Worm (Caenorhabditis elegans) whole organism, mixed stage, embryonic: ENCODE measurements around the gene his-18.

Experiments used
- M03D4.4 ChIP-seq: sonication (generic microtip); optimal IDR thresholded peaks from 2 replicates; lab custom pipeline; 2017; ENCODE audit warnings: mild to moderate bottlenecking, missing genetic modification characterization, missing compliant biosample characterization
- blmp-1 ChIP-seq: fragments of 150-350 bp; optimal IDR thresholded peaks from 2 replicates; lab custom pipeline; 2014; ENCODE audit warnings: missing biosample characterization, missing genetic modification characterization
- ceh-43 ChIP-seq: fragments of 200-800 bp; sonication (Bioruptor generic); optimal IDR thresholded peaks from 2 replicates; lab custom pipeline; 2018; ENCODE audit warnings: mild to moderate bottlenecking, missing genetic modification characterization, moderate library complexity, missing compliant biosample characterization
- ces-1 ChIP-seq: fragments of 150-350 bp; optimal IDR thresholded peaks from 2 replicates; lab custom pipeline; 2014; ENCODE audit warnings: missing biosample characterization, missing genetic modification reagents, missing genetic modification characterization
- cnd-1 ChIP-seq: fragments of 200-800 bp; sonication (Bioruptor generic); optimal IDR thresholded peaks from 2 replicates; lab custom pipeline; 2018; ENCODE audit warnings: mild to moderate bottlenecking, missing genetic modification characterization, missing compliant biosample characterization
- drap-1 ChIP-seq: fragments of 200-800 bp; sonication (Bioruptor generic); optimal IDR thresholded peaks from 3 replicates; lab custom pipeline; 2018; ENCODE audit warnings: mild to moderate bottlenecking, missing genetic modification characterization, missing compliant biosample characterization
- elt-1 ChIP-seq: sonication (generic microtip); optimal IDR thresholded peaks from 2 replicates; lab custom pipeline; 2017; ENCODE audit warnings: missing genetic modification characterization, mild to moderate bottlenecking, missing compliant biosample characterization, antibody characterized with exemption, moderate library complexity, borderline replicate concordance; ENCODE audit not compliant: insufficient read depth
- elt-3 ChIP-seq: fragments of 150-350 bp; optimal IDR thresholded peaks from 2 replicates; lab custom pipeline; 2014; ENCODE audit warnings: missing biosample characterization, missing genetic modification characterization
- flh-1 ChIP-seq: fragments of 200-800 bp; sonication (Bioruptor generic); optimal IDR thresholded peaks from 2 replicates; lab custom pipeline; 2018; ENCODE audit warnings: mild to moderate bottlenecking, missing genetic modification characterization, moderate library complexity, missing compliant biosample characterization
- ham-2 ChIP-seq: fragments of 200-800 bp; sonication (Bioruptor generic); optimal IDR thresholded peaks from 2 replicates; lab custom pipeline; 2018; ENCODE audit warnings: mild to moderate bottlenecking, missing genetic modification characterization, missing compliant biosample characterization
- hlh-1 ChIP-seq: fragments of 150-350 bp; optimal IDR thresholded peaks from 2 replicates; lab custom pipeline; 2014; ENCODE audit warnings: missing biosample characterization, missing genetic modification reagents, missing genetic modification characterization
- lin-13 ChIP-seq: fragments of 150-350 bp; optimal IDR thresholded peaks from 2 replicates; lab custom pipeline; 2014; ENCODE audit warnings: missing biosample characterization, missing genetic modification characterization
- lin-32 ChIP-seq: fragments of 200-800 bp; sonication (Bioruptor generic); optimal IDR thresholded peaks from 2 replicates; lab custom pipeline; 2018; ENCODE audit warnings: mild to moderate bottlenecking, missing genetic modification characterization, missing compliant biosample characterization
- lsy-2 ChIP-seq: fragments of 150-350 bp; optimal IDR thresholded peaks from 2 replicates; lab custom pipeline; 2014; ENCODE audit warnings: missing biosample characterization, missing genetic modification characterization
- mab-5 ChIP-seq: fragments of 150-350 bp; optimal IDR thresholded peaks from 2 replicates; lab custom pipeline; 2014; ENCODE audit warnings: missing biosample characterization, missing genetic modification characterization
- mep-1 ChIP-seq: fragments of 150-350 bp; optimal IDR thresholded peaks from 2 replicates; lab custom pipeline; 2017; ENCODE audit warnings: missing biosample characterization, missing genetic modification reagents, missing genetic modification characterization, inconsistent platforms
- mls-2 ChIP-seq: sonication (generic microtip); optimal IDR thresholded peaks from 2 replicates; lab custom pipeline; 2016; ENCODE audit warnings: mild to moderate bottlenecking, missing genetic modification characterization, moderate library complexity, missing compliant biosample characterization
- nhr-12 ChIP-seq: fragments of 150-350 bp; optimal IDR thresholded peaks from 2 replicates; lab custom pipeline; 2014; ENCODE audit warnings: missing biosample characterization, missing genetic modification characterization
- nhr-2 ChIP-seq: fragments of 150-350 bp; optimal IDR thresholded peaks from 2 replicates; lab custom pipeline; 2014; ENCODE audit warnings: missing biosample characterization, missing genetic modification characterization
- nhr-237 ChIP-seq: fragments of 150-350 bp; optimal IDR thresholded peaks from 2 replicates; lab custom pipeline; 2014; ENCODE audit warnings: missing biosample characterization, missing genetic modification characterization
- nhr-28 ChIP-seq: fragments of 150-350 bp; optimal IDR thresholded peaks from 2 replicates; lab custom pipeline; 2014; ENCODE audit warnings: missing biosample characterization, missing genetic modification characterization
- nhr-76 ChIP-seq: sonication (generic microtip); optimal IDR thresholded peaks from 2 replicates; lab custom pipeline; 2017; ENCODE audit warnings: missing biosample characterization, missing genetic modification characterization
- pha-4 ChIP-seq: fragments of 150-350 bp; optimal IDR thresholded peaks from 2 replicates; lab custom pipeline; 2018; ENCODE audit warnings: missing biosample characterization, missing genetic modification reagents, missing genetic modification characterization
- sem-2 ChIP-seq: fragments of 200-800 bp; sonication (Bioruptor generic); optimal IDR thresholded peaks from 2 replicates; lab custom pipeline; 2018; ENCODE audit warnings: mild to moderate bottlenecking, missing genetic modification characterization, missing compliant biosample characterization
- snpc-4 ChIP-seq: fragments of 150-350 bp; optimal IDR thresholded peaks from 2 replicates; lab custom pipeline; 2014; ENCODE audit warnings: missing biosample characterization, missing genetic modification characterization
- sptf-1 ChIP-seq: sonication (generic microtip); optimal IDR thresholded peaks from 2 replicates; lab custom pipeline; 2017; ENCODE audit warnings: mild to moderate bottlenecking, missing genetic modification characterization, moderate library complexity, missing compliant biosample characterization
- tbx-8 ChIP-seq: fragments of 200-800 bp; sonication (Bioruptor generic); optimal IDR thresholded peaks from 2 replicates; lab custom pipeline; 2018; ENCODE audit warnings: mild to moderate bottlenecking, missing genetic modification characterization, moderate library complexity, missing compliant biosample characterization
- unc-39 ChIP-seq: fragments of 150-350 bp; optimal IDR thresholded peaks from 2 replicates; lab custom pipeline; 2014; ENCODE audit warnings: missing biosample characterization, missing genetic modification characterization
- unc-62 ChIP-seq: fragments of 150-350 bp; optimal IDR thresholded peaks from 2 replicates; lab custom pipeline; 2014; ENCODE audit warnings: missing biosample characterization, missing genetic modification reagents, missing genetic modification characterization
- zip-8 ChIP-seq: fragments of 150-350 bp; optimal IDR thresholded peaks from 2 replicates; lab custom pipeline; 2014; ENCODE audit warnings: missing biosample characterization, missing genetic modification characterization
- ztf-11 ChIP-seq: fragments of 150-350 bp; optimal IDR thresholded peaks from 2 replicates; lab custom pipeline; 2014; ENCODE audit warnings: missing biosample characterization, missing genetic modification characterization

Gene his-18

ce11 chrV:8906896-8907295 lies 8.9 kb downstream of the his-18 start, which contains the start of gene frpr-11:
Gene frpr-11, plus strand, starts transcription at chrV:8907196.
- no peak for TF ChIP-seq drap-1 (GFP tag; lab: Kevin White, UChicago)
- no peak for TF ChIP-seq ztf-11 (tag; lab: Kevin White, UChicago)
- no peak for TF ChIP-seq mls-2
- TF ChIP-seq flh-1 (GFP tag; lab: Kevin White, UChicago) = no peak
- TF ChIP-seq nhr-237 (tag; lab: Kevin White, UChicago) = no peak
- TF ChIP-seq mab-5 (tag; lab: Kevin White, UChicago) = no peak
- no peak for TF ChIP-seq elt-1
- TF ChIP-seq mep-1 (tag; lab: Kevin White, UChicago) = no peak
- TF ChIP-seq cnd-1 (tag; lab: Kevin White, UChicago) = no peak
- no peak for TF ChIP-seq nhr-2 (tag; lab: Kevin White, UChicago)
- no peak for TF ChIP-seq lin-13 (tag; lab: Kevin White, UChicago)
- TF ChIP-seq lin-32 (GFP tag; lab: Kevin White, UChicago) = no peak
- TF ChIP-seq elt-3 (tag; lab: Kevin White, UChicago) = no peak
- no peak for TF ChIP-seq nhr-28 (tag; lab: Kevin White, UChicago)
- TF ChIP-seq nhr-76 (tag; lab: Kevin White, UChicago) = no peak

DNA sequence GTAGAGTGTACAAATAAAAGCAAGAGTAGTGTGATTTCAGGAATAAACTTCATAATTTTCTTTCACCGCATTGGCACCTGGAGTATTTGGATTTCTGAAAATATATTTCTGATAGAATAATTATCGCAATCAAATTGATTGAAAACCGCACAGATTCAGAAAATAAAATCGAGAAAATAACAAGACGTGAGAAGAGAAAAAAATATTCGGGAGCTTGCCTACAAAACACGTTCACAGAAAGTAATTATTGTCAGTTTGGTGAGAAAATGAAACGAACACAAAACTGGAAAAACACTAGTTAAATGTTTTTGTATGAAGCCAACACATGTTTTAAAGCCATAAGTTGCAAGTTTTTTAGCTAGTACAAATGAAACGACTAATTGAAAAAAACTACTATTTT lies 15.9 kb downstream of the his-18 start, which contains the start of gene mod-1:
TSS of gene mod-1 (minus strand) at position 101 of the 400 bp plus-strand sequence.
- TF ChIP-seq ham-2 (GFP tag; lab: Kevin White, UChicago) = no peak
- TF ChIP-seq mab-5 (tag; lab: Kevin White, UChicago) = no peak
- TF ChIP-seq unc-39 (tag; lab: Kevin White, UChicago) = no peak
- TF ChIP-seq lin-32 (GFP tag; lab: Kevin White, UChicago) = no peak
- no peak for TF ChIP-seq ztf-11 (tag; lab: Kevin White, UChicago)
- TF ChIP-seq flh-1 (GFP tag; lab: Kevin White, UChicago) = no peak
- TF ChIP-seq lin-13 (tag; lab: Kevin White, UChicago) = no peak
- no peak for TF ChIP-seq cnd-1 (tag; lab: Kevin White, UChicago)
- no peak for TF ChIP-seq ces-1 (GFP tag; lab: Kevin White, UChicago)
- no peak for TF ChIP-seq hlh-1 (tag; lab: Kevin White, UChicago)
- no peak for TF ChIP-seq ceh-43 (GFP tag; lab: Kevin White, UChicago)
- TF ChIP-seq elt-1 = no peak
- TF ChIP-seq unc-62 (GFP tag; lab: Kevin White, UChicago) = no peak
- no peak for TF ChIP-seq nhr-2 (tag; lab: Kevin White, UChicago)
- TF ChIP-seq zip-8 (tag; lab: Kevin White, UChicago) = no peak
- TF ChIP-seq nhr-76 (tag; lab: Kevin White, UChicago) = no peak
- no peak for TF ChIP-seq sem-2 (GFP tag; lab: Kevin White, UChicago)
- TF ChIP-seq nhr-237 (tag; lab: Kevin White, UChicago) = no peak
- no peak for TF ChIP-seq blmp-1 (tag; lab: Kevin White, UChicago)
- TF ChIP-seq sptf-1 (tag; lab: Kevin White, UChicago) = no peak

DNA sequence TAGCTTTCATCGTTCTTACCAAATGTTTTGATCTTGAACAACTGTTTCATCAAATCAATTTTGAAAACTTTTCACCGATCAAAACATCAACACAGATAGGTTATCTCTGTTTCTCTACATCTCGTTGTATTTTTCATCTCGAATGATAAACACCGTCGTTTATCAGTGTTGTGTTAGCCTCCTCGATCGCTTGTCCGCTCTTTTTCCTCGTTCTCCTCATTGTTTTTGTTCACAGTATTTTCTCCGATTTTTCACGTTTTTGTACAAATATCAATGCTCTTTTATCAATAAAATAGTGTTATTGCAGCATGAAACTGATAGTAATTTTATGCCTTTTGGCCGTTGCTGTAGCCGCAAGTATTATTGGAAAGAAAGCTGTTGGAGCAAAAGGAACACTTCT lies 24.8 kb downstream of the his-18 start, which contains the start of gene ttr-47:
TSS of gene ttr-47 (plus strand) at position 308 of the 400 bp plus-strand sequence.
- TF ChIP-seq ztf-11 (tag; lab: Kevin White, UChicago) = no peak
- TF ChIP-seq nhr-2 (tag; lab: Kevin White, UChicago) = no peak
- TF ChIP-seq hlh-1 (tag; lab: Kevin White, UChicago) = peak; percentile 2
- TF ChIP-seq lin-13 (tag; lab: Kevin White, UChicago) = no peak

DNA sequence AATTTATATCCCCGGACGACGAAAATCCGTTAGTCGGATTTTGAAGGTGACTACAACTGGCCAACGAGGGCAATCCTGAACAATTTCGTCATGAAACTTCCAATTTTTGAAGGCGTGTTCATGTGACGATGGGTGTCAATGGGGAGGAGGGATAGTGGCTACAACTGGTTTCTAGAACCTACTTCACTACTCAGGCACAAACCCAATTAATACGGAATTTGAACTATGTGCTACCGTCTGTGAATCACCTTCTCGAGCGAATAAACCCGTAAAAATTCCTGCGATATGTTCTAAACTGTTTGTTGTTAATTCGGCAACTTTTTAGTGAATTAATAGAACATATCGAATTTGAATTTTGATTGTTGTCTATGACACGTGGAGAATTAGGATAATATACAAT lies 29.7 kb downstream of the his-18 start:
- no peak for TF ChIP-seq sem-2 (GFP tag; lab: Kevin White, UChicago)
- TF ChIP-seq M03D4.4 (tag; lab: Kevin White, UChicago) = no peak
- TF ChIP-seq mab-5 (tag; lab: Kevin White, UChicago) = no peak
- TF ChIP-seq ztf-11 (tag; lab: Kevin White, UChicago) = no peak
- no peak for TF ChIP-seq mls-2
- no peak for TF ChIP-seq snpc-4 (tag; lab: Kevin White, UChicago)
- no peak for TF ChIP-seq lin-13 (tag; lab: Kevin White, UChicago)
- TF ChIP-seq elt-3 (tag; lab: Kevin White, UChicago) = no peak
- no peak for TF ChIP-seq unc-62 (GFP tag; lab: Kevin White, UChicago)
- no peak for TF ChIP-seq nhr-12
- no peak for TF ChIP-seq unc-39 (tag; lab: Kevin White, UChicago)
- no peak for TF ChIP-seq hlh-1 (tag; lab: Kevin White, UChicago)
- TF ChIP-seq tbx-8 (GFP tag; lab: Kevin White, UChicago) = no peak
- no peak for TF ChIP-seq blmp-1 (tag; lab: Kevin White, UChicago)
- TF ChIP-seq lin-32 (GFP tag; lab: Kevin White, UChicago) = no peak
- no peak for TF ChIP-seq ces-1 (GFP tag; lab: Kevin White, UChicago)
- TF ChIP-seq nhr-2 (tag; lab: Kevin White, UChicago) = no peak
- no peak for TF ChIP-seq nhr-237 (tag; lab: Kevin White, UChicago)
- no peak for TF ChIP-seq lsy-2
- TF ChIP-seq pha-4 = no peak
